Fruit fly (Drosophila melanogaster) whole organism, prepupa: ENCODE results near the gene Ets97D.

Source experiments
- Blimp-1 ChIP-seq: fragments of 200-800 bp; sonication (Bioruptor generic); optimal IDR thresholded peaks from 3 replicates; lab custom pipeline; 2017; ENCODE audit warnings: missing biosample characterization, missing genetic modification characterization, mild to moderate bottlenecking, moderate library complexity, missing genetic modification reagents
- CG10631 ChIP-seq: fragments of 200-800 bp; sonication (Bioruptor generic); optimal IDR thresholded peaks from 2 replicates; lab custom pipeline; 2016; ENCODE audit warnings: missing biosample characterization, missing genetic modification characterization
- CG11294 ChIP-seq: fragments of 200-800 bp; sonication (Bioruptor generic); IDR thresholded peaks from 2 replicates; pipeline ENCODE4 v1.3.6; 2022; ENCODE audit warnings: missing biosample characterization, missing genetic modification characterization
- CG15336 ChIP-seq: fragments of 200-800 bp; sonication (Bioruptor generic); IDR thresholded peaks from 2 replicates; pipeline ENCODE4 v1.3.6; 2022; ENCODE audit warnings: missing biosample characterization, missing genetic modification characterization
- CG16779 ChIP-seq: fragments of 200-800 bp; sonication (Bioruptor generic); optimal IDR thresholded peaks from 3 replicates; lab custom pipeline; 2017; ENCODE audit warnings: missing biosample characterization, mild to moderate bottlenecking, missing genetic modification characterization
- CG3032 ChIP-seq: fragments of 200-800 bp; optimal IDR thresholded peaks from 2 replicates; lab custom pipeline; 2019; ENCODE audit warnings: missing biosample characterization, mild to moderate bottlenecking, missing genetic modification characterization, moderate library complexity
- CG31627 ChIP-seq: fragments of 200-800 bp; sonication (Bioruptor generic); optimal IDR thresholded peaks from 3 replicates; lab custom pipeline; 2016; ENCODE audit warnings: missing biosample characterization, missing genetic modification characterization
- CG32006 ChIP-seq: fragments of 200-800 bp; sonication (Bioruptor generic); optimal IDR thresholded peaks from 3 replicates; lab custom pipeline; 2017; ENCODE audit warnings: missing biosample characterization, mild to moderate bottlenecking, missing genetic modification characterization
- CG6163 ChIP-seq: fragments of 200-800 bp; sonication (Bioruptor generic); IDR thresholded peaks from 3 replicates; pipeline ENCODE4 v1.3.6; 2022; ENCODE audit warnings: missing biosample characterization, missing genetic modification characterization
- CG6276 ChIP-seq: fragments of 200-800 bp; sonication (Bioruptor generic); optimal IDR thresholded peaks from 2 replicates; lab custom pipeline; 2017; ENCODE audit warnings: missing biosample characterization, mild to moderate bottlenecking, missing genetic modification characterization
- CG6792 ChIP-seq: fragments of 200-800 bp; sonication (Bioruptor generic); optimal IDR thresholded peaks from 3 replicates; lab custom pipeline; 2016; ENCODE audit warnings: missing biosample characterization, missing genetic modification characterization
- CG6854 ChIP-seq: fragments of 200-800 bp; sonication (Bioruptor generic); optimal IDR thresholded peaks from 2 replicates; lab custom pipeline; 2017; ENCODE audit warnings: missing biosample characterization, mild to moderate bottlenecking, missing genetic modification characterization
- CG8119 ChIP-seq: fragments of 200-800 bp; sonication (Bioruptor generic); IDR thresholded peaks from 3 replicates; pipeline ENCODE4 v1.3.6; 2022; ENCODE audit warnings: missing biosample characterization, missing genetic modification characterization
- CG8319 ChIP-seq: fragments of 200-800 bp; sonication (Bioruptor generic); optimal IDR thresholded peaks from 3 replicates; lab custom pipeline; 2016; ENCODE audit warnings: missing biosample characterization, missing genetic modification characterization
- CG8632 ChIP-seq: fragments of 200-800 bp; sonication (Bioruptor generic); optimal IDR thresholded peaks from 3 replicates; lab custom pipeline; 2016; ENCODE audit warnings: missing biosample characterization, missing genetic modification characterization
- Eip75B ChIP-seq: fragments of 200-800 bp; sonication (Bioruptor generic); optimal IDR thresholded peaks from 3 replicates; lab custom pipeline; 2016; ENCODE audit warnings: missing biosample characterization, missing genetic modification characterization
- Eip78C ChIP-seq: fragments of 200-800 bp; sonication (Bioruptor generic); peaks from one replicate; lab custom pipeline; 2016; ENCODE audit warnings: missing biosample characterization, missing genetic modification characterization
- Eip93F ChIP-seq: fragments of 200-800 bp; sonication (Bioruptor generic); optimal IDR thresholded peaks from 2 replicates; lab custom pipeline; 2016; ENCODE audit warnings: missing biosample characterization, mild to moderate bottlenecking, missing genetic modification characterization
- Ets96B ChIP-seq: fragments of 200-800 bp; optimal IDR thresholded peaks from 2 replicates; lab custom pipeline; 2019; ENCODE audit warnings: missing biosample characterization, mild to moderate bottlenecking, missing genetic modification characterization, moderate library complexity
- Hr39 ChIP-seq: fragments of 200-800 bp; sonication (Bioruptor generic); optimal IDR thresholded peaks from 2 replicates; lab custom pipeline; 2016; ENCODE audit warnings: missing biosample characterization, missing genetic modification characterization
- Hr4 ChIP-seq: fragments of 200-800 bp; sonication (Bioruptor generic); optimal IDR thresholded peaks from 3 replicates; lab custom pipeline; 2016; ENCODE audit warnings: missing biosample characterization, missing genetic modification characterization
- Lpt ChIP-seq: fragments of 200-800 bp; sonication (Bioruptor generic); optimal IDR thresholded peaks from 3 replicates; lab custom pipeline; 2016; ENCODE audit warnings: missing biosample characterization, missing genetic modification characterization
- Met ChIP-seq: fragments of 200-800 bp; sonication (Bioruptor generic); optimal IDR thresholded peaks from 3 replicates; lab custom pipeline; 2016; ENCODE audit warnings: missing biosample characterization, missing genetic modification characterization
- Smox ChIP-seq: fragments of 200-800 bp; sonication (Bioruptor generic); optimal IDR thresholded peaks from 3 replicates; lab custom pipeline; 2016; ENCODE audit warnings: missing biosample characterization, missing genetic modification characterization
- Sox102F ChIP-seq: fragments of 200-800 bp; sonication (Bioruptor generic); optimal IDR thresholded peaks from 2 replicates; lab custom pipeline; 2016; ENCODE audit warnings: missing biosample characterization, mild to moderate bottlenecking, missing genetic modification characterization
- Sox14 ChIP-seq: fragments of 200-800 bp; sonication (Bioruptor generic); optimal IDR thresholded peaks from 3 replicates; lab custom pipeline; 2016; ENCODE audit warnings: missing biosample characterization, missing genetic modification characterization
- achi ChIP-seq: fragments of 200-800 bp; sonication (Bioruptor generic); optimal IDR thresholded peaks from 3 replicates; lab custom pipeline; 2016; ENCODE audit warnings: missing biosample characterization, missing genetic modification characterization
- acj6 ChIP-seq: fragments of 200-800 bp; sonication (Bioruptor generic); optimal IDR thresholded peaks from 3 replicates; lab custom pipeline; 2016; ENCODE audit warnings: missing biosample characterization, missing genetic modification characterization
- dac ChIP-seq: fragments of 200-800 bp; sonication (Bioruptor generic); optimal IDR thresholded peaks from 2 replicates; lab custom pipeline; 2017; ENCODE audit warnings: missing biosample characterization, mild to moderate bottlenecking, missing genetic modification characterization
- dsx ChIP-seq: fragments of 200-800 bp; optimal IDR thresholded peaks from 3 replicates; lab custom pipeline; 2019; ENCODE audit warnings: missing biosample characterization, mild to moderate bottlenecking, missing genetic modification characterization, moderate library complexity; ENCODE audit not compliant: poor library complexity, severe bottlenecking
- esn ChIP-seq: fragments of 200-800 bp; sonication (Bioruptor generic); optimal IDR thresholded peaks from 2 replicates; lab custom pipeline; 2016; ENCODE audit warnings: missing biosample characterization, mild to moderate bottlenecking, missing genetic modification characterization, moderate library complexity
- fd59A ChIP-seq: fragments of 200-800 bp; sonication (Bioruptor generic); optimal IDR thresholded peaks from 2 replicates; lab custom pipeline; 2017; ENCODE audit warnings: missing biosample characterization, mild to moderate bottlenecking, missing genetic modification characterization, missing genetic modification reagents
- fd85E ChIP-seq: fragments of 200-800 bp; sonication (Bioruptor generic); optimal IDR thresholded peaks from 3 replicates; lab custom pipeline; 2016; ENCODE audit warnings: missing biosample characterization, missing genetic modification characterization
- fkh ChIP-seq: fragments of 200-800 bp; sonication (Bioruptor generic); optimal IDR thresholded peaks from 3 replicates; lab custom pipeline; 2017; ENCODE audit warnings: missing biosample characterization, mild to moderate bottlenecking, missing genetic modification characterization, moderate library complexity
- lz ChIP-seq: fragments of 200-800 bp; sonication (Bioruptor generic); optimal IDR thresholded peaks from 3 replicates; lab custom pipeline; 2016; ENCODE audit warnings: missing biosample characterization, missing genetic modification characterization
- net ChIP-seq: fragments of 200-800 bp; sonication (Bioruptor generic); optimal IDR thresholded peaks from 3 replicates; lab custom pipeline; 2016; ENCODE audit warnings: missing biosample characterization, missing genetic modification characterization
- pdm3 ChIP-seq: fragments of 200-800 bp; sonication (Bioruptor generic); optimal IDR thresholded peaks from 3 replicates; lab custom pipeline; 2016; ENCODE audit warnings: missing biosample characterization, missing genetic modification characterization
- salr ChIP-seq, 2 experiments: fragments of 200-800 bp; sonication (Bioruptor generic); optimal IDR thresholded peaks; 3 replicates each; lab custom pipeline; 2016 to 2018; ENCODE audit warnings: missing biosample characterization in 2 of 2, missing genetic modification characterization in 2 of 2, mild to moderate bottlenecking in 1 of 2
- spab ChIP-seq: fragments of 200-800 bp; sonication (Bioruptor generic); optimal IDR thresholded peaks from 2 replicates; lab custom pipeline; 2017; ENCODE audit warnings: missing biosample characterization, mild to moderate bottlenecking, missing genetic modification characterization, missing genetic modification reagents
- topi ChIP-seq: fragments of 200-800 bp; sonication (Bioruptor generic); optimal IDR thresholded peaks from 3 replicates; lab custom pipeline; 2016; ENCODE audit warnings: missing biosample characterization, missing genetic modification characterization
- vri ChIP-seq: fragments of 200-800 bp; sonication (Bioruptor generic); optimal IDR thresholded peaks from 3 replicates; lab custom pipeline; 2016; ENCODE audit warnings: missing biosample characterization, mild to moderate bottlenecking, missing genetic modification characterization

Gene Ets97D

dm6 chr3R:26886283-26886689, 26.4 kb downstream of the Ets97D start (continued):
- peak; percentile 42 to 84 for TF ChIP-seq salr (GFP tag; optimal IDR thresholded peaks at IDR 0.05; lab: Kevin White, UChicago)
- peak; percentile 88 for TF ChIP-seq CG8119 (GFP tag; lab: Robert Waterston, UW)
- peak; percentile 68 for TF ChIP-seq Sox14 (GFP tag; lab: Kevin White, UChicago)
- TF ChIP-seq CG16779 = peak; percentile 65
- no peak for TF ChIP-seq Eip93F
- no peak for TF ChIP-seq CG8319 (GFP tag; lab: Kevin White, UChicago)
- TF ChIP-seq Eip75B (GFP tag; lab: Kevin White, UChicago) = peak; percentile 38
- peak; percentile 63 for TF ChIP-seq esn (GFP tag; lab: Kevin White, UChicago)
- TF ChIP-seq Hr39 (GFP tag; lab: Kevin White, UChicago) = peak; percentile 23
- peak; percentile 50 for TF ChIP-seq Sox102F (GFP tag; lab: Kevin White, UChicago)
- TF ChIP-seq CG8632 (GFP tag; lab: Kevin White, UChicago) = peak; percentile 59
- TF ChIP-seq fkh (GFP tag; lab: Kevin White, UChicago) = peak; percentile 71
- TF ChIP-seq CG32006 = peak; percentile 83
- TF ChIP-seq lz (GFP tag; lab: Kevin White, UChicago) = peak; percentile 42
- peak; percentile 69 for TF ChIP-seq CG6276 (GFP tag; lab: Kevin White, UChicago)
- peak; percentile 76 for TF ChIP-seq Lpt (GFP tag; lab: Kevin White, UChicago)
- peak; percentile 46 for TF ChIP-seq Smox
- TF ChIP-seq CG31627 (GFP tag; lab: Kevin White, UChicago) = peak; percentile 50
- peak; percentile 40; the same call in 1 of the 2 replicates for TF ChIP-seq CG11294 (GFP tag; lab: Robert Waterston, UW)
- TF ChIP-seq CG10631 (GFP tag; lab: Kevin White, UChicago) = peak; percentile 84
- peak; percentile 83 for TF ChIP-seq spab (GFP tag; lab: Kevin White, UChicago)
- peak; percentile 47 for TF ChIP-seq vri (GFP tag; lab: Kevin White, UChicago)
- TF ChIP-seq topi (GFP tag; lab: Kevin White, UChicago) = peak; percentile 27
- peak; percentile 34 for TF ChIP-seq CG6854 (GFP tag; lab: Kevin White, UChicago)
- peak; percentile 56 for TF ChIP-seq pdm3 (GFP tag; lab: Kevin White, UChicago)
- no peak for TF ChIP-seq fd85E (GFP tag; lab: Kevin White, UChicago)
- TF ChIP-seq CG6163 = peak; percentile 84
- peak; percentile 30 for TF ChIP-seq Hr4 (GFP tag; lab: Kevin White, UChicago)
- peak; percentile 36 for TF ChIP-seq dac
- TF ChIP-seq dsx = peak; percentile 83
- TF ChIP-seq achi = peak; percentile 79
- TF ChIP-seq Eip78C (GFP tag; lab: Kevin White, UChicago) = peak; percentile 85
- TF ChIP-seq CG6792 = peak; percentile 64
- peak; percentile 78 for TF ChIP-seq acj6 (GFP tag; lab: Kevin White, UChicago)
- TF ChIP-seq Met (GFP tag; lab: Kevin White, UChicago) = peak; percentile 41

dm6 chr3R:26885192-26885591, 27.5 kb downstream of the Ets97D start:
- peak; percentile 72 for TF ChIP-seq Blimp-1 (GFP tag; lab: Kevin White, UChicago)
- TF ChIP-seq CG15336 (GFP tag; lab: Robert Waterston, UW) = no peak

dm6 chr3R:26883015-26883292, 29.7 kb downstream of the Ets97D start:
- TF ChIP-seq Eip93F = no peak
- no peak for TF ChIP-seq spab (GFP tag; lab: Kevin White, UChicago)
- TF ChIP-seq acj6 (GFP tag; lab: Kevin White, UChicago) = no peak
- TF ChIP-seq Eip78C (GFP tag; lab: Kevin White, UChicago) = no peak
- TF ChIP-seq CG3032 (tag; lab: Kevin White, UChicago) = no peak
- TF ChIP-seq CG8319 (GFP tag; lab: Kevin White, UChicago) = no peak
- TF ChIP-seq salr (GFP tag; optimal IDR thresholded peaks at IDR 0.05; lab: Kevin White, UChicago) = no peak
- no peak for TF ChIP-seq net (GFP tag; lab: Kevin White, UChicago)
- TF ChIP-seq CG6276 (GFP tag; lab: Kevin White, UChicago) = no peak
- no peak for TF ChIP-seq pdm3 (GFP tag; lab: Kevin White, UChicago)
- no peak for TF ChIP-seq Ets96B
- TF ChIP-seq Blimp-1 (GFP tag; lab: Kevin White, UChicago) = no peak
- TF ChIP-seq fd59A (GFP tag; lab: Kevin White, UChicago) = no peak
- no peak for TF ChIP-seq dac
